Worm (Caenorhabditis elegans) whole organism, L2 larva: ENCODE data around the gene K04C2.5.

Experiments
- C34F6.9 ChIP-seq: fragments of 150-350 bp; optimal IDR thresholded peaks from 2 replicates; lab custom pipeline; 2014; ENCODE audit warnings: missing biosample characterization, missing genetic modification characterization
- F13H6.1 ChIP-seq: sonication (generic microtip); optimal IDR thresholded peaks from 2 replicates; lab custom pipeline; 2016; ENCODE audit warnings: missing genetic modification characterization, missing compliant biosample characterization
- R02D3.7 ChIP-seq: fragments of 150-350 bp; optimal IDR thresholded peaks from 2 replicates; lab custom pipeline; 2014; ENCODE audit warnings: missing biosample characterization, missing genetic modification characterization
- Y55F3AM.14 ChIP-seq: fragments of 200-800 bp; sonication (Bioruptor generic); optimal IDR thresholded peaks from 2 replicates; lab custom pipeline; 2018; ENCODE audit warnings: mild to moderate bottlenecking, missing genetic modification characterization, missing compliant biosample characterization
- ZK546.5 ChIP-seq: sonication (generic microtip); optimal IDR thresholded peaks from 2 replicates; lab custom pipeline; 2017; ENCODE audit warnings: missing biosample characterization, missing genetic modification characterization
- alr-1 ChIP-seq: fragments of 150-350 bp; optimal IDR thresholded peaks from 2 replicates; lab custom pipeline; 2014; ENCODE audit warnings: missing biosample characterization, missing genetic modification characterization
- aly-2 ChIP-seq: fragments of 150-350 bp; optimal IDR thresholded peaks from 2 replicates; lab custom pipeline; 2014; ENCODE audit warnings: missing biosample characterization, missing genetic modification characterization
- ama-1 ChIP-seq: fragments of 150-350 bp; optimal IDR thresholded peaks from 2 replicates; lab custom pipeline; 2018; ENCODE audit warnings: inconsistent platforms
- blmp-1 ChIP-seq: sonication (generic microtip); optimal IDR thresholded peaks from 2 replicates; lab custom pipeline; 2017; ENCODE audit warnings: missing genetic modification characterization, mild to moderate bottlenecking, missing compliant biosample characterization, antibody characterized with exemption, moderate library complexity; ENCODE audit not compliant: insufficient read depth
- ceh-82 ChIP-seq: fragments of 150-350 bp; optimal IDR thresholded peaks from 2 replicates; lab custom pipeline; 2014; ENCODE audit warnings: missing biosample characterization, missing genetic modification characterization
- crh-2 ChIP-seq: sonication (generic microtip); optimal IDR thresholded peaks from 2 replicates; lab custom pipeline; 2017; ENCODE audit warnings: missing biosample characterization, missing genetic modification characterization
- dmd-4 ChIP-seq: sonication (generic microtip); optimal IDR thresholded peaks from 2 replicates; lab custom pipeline; 2017; ENCODE audit warnings: missing biosample characterization, missing genetic modification characterization
- egl-27 ChIP-seq: sonication (generic microtip); optimal IDR thresholded peaks from 3 replicates; lab custom pipeline; 2017; ENCODE audit warnings: missing biosample characterization, missing genetic modification reagents, missing genetic modification characterization
- elt-3 ChIP-seq: sonication (generic microtip); optimal IDR thresholded peaks from 2 replicates; lab custom pipeline; 2017; ENCODE audit warnings: missing biosample characterization, missing genetic modification characterization
- fos-1 ChIP-seq: fragments of 150-350 bp; optimal IDR thresholded peaks from 2 replicates; lab custom pipeline; 2014; ENCODE audit warnings: missing biosample characterization, missing genetic modification characterization
- gmeb-1 ChIP-seq: fragments of 150-350 bp; optimal IDR thresholded peaks from 2 replicates; lab custom pipeline; 2014; ENCODE audit warnings: missing biosample characterization, missing genetic modification characterization
- lin-11 ChIP-seq: fragments of 150-350 bp; sonication (generic microtip); optimal IDR thresholded peaks from 2 replicates; lab custom pipeline; 2014; ENCODE audit warnings: missing biosample characterization, missing genetic modification characterization, inconsistent platforms, mixed read lengths
- lin-13 ChIP-seq: fragments of 150-350 bp; optimal IDR thresholded peaks from 2 replicates; lab custom pipeline; 2014; ENCODE audit warnings: missing biosample characterization, missing genetic modification reagents, missing genetic modification characterization
- lsy-2 ChIP-seq, 2 experiments: fragments of 150-350 bp in 1 of 2; sonication (generic microtip) in 1 of 2; optimal IDR thresholded peaks; 2 replicates each; lab custom pipeline; 2014 to 2017; ENCODE audit warnings: missing biosample characterization in 2 of 2, missing genetic modification characterization in 2 of 2
- mbf-1 ChIP-seq: sonication (generic microtip); optimal IDR thresholded peaks from 2 replicates; lab custom pipeline; 2017; ENCODE audit warnings: missing biosample characterization, missing genetic modification characterization
- nhr-11 ChIP-seq: fragments of 150-350 bp; optimal IDR thresholded peaks from 2 replicates; lab custom pipeline; 2014; ENCODE audit warnings: missing biosample characterization, missing genetic modification characterization
- nhr-12 ChIP-seq: fragments of 150-350 bp; optimal IDR thresholded peaks from 2 replicates; lab custom pipeline; 2014; ENCODE audit warnings: missing biosample characterization, missing genetic modification characterization
- nhr-129 ChIP-seq: fragments of 150-350 bp; optimal IDR thresholded peaks from 2 replicates; lab custom pipeline; 2014; ENCODE audit warnings: missing biosample characterization, missing genetic modification characterization
- nhr-21 ChIP-seq: fragments of 150-350 bp; optimal IDR thresholded peaks from 2 replicates; lab custom pipeline; 2014; ENCODE audit warnings: missing biosample characterization, missing genetic modification characterization
- nhr-23 ChIP-seq: fragments of 150-350 bp; optimal IDR thresholded peaks from 2 replicates; lab custom pipeline; 2014; ENCODE audit warnings: missing biosample characterization, missing genetic modification reagents, missing genetic modification characterization
- nhr-237 ChIP-seq: fragments of 150-350 bp; optimal IDR thresholded peaks from 2 replicates; lab custom pipeline; 2014; ENCODE audit warnings: missing biosample characterization, missing genetic modification characterization
- nhr-25 ChIP-seq: fragments of 150-350 bp; sonication (generic microtip); optimal IDR thresholded peaks from 3 replicates; lab custom pipeline; 2014; ENCODE audit warnings: missing biosample characterization, missing genetic modification characterization
- nhr-6 ChIP-seq: fragments of 150-350 bp; optimal IDR thresholded peaks from 2 replicates; lab custom pipeline; 2014; ENCODE audit warnings: missing biosample characterization, missing genetic modification characterization
- peb-1 ChIP-seq: fragments of 150-350 bp; optimal IDR thresholded peaks from 2 replicates; lab custom pipeline; 2014; ENCODE audit warnings: missing biosample characterization, missing genetic modification characterization
- sem-4 ChIP-seq: fragments of 150-350 bp; optimal IDR thresholded peaks from 2 replicates; lab custom pipeline; 2014; ENCODE audit warnings: missing biosample characterization, missing genetic modification reagents, missing genetic modification characterization
- sma-3 ChIP-seq: sonication (generic microtip); optimal IDR thresholded peaks from 2 replicates; lab custom pipeline; 2016; ENCODE audit warnings: missing genetic modification reagents, missing genetic modification characterization, missing compliant biosample characterization
- sma-9 ChIP-seq, 2 experiments: fragments of 150-350 bp in 1 of 2; sonication (generic microtip) in 1 of 2; optimal IDR thresholded peaks; 2 replicates each; lab custom pipeline; 2014 to 2016; ENCODE audit warnings: missing genetic modification characterization in 2 of 2, mild to moderate bottlenecking in 1 of 2, missing biosample characterization in 1 of 2, missing compliant biosample characterization in 1 of 2, missing genetic modification reagents in 1 of 2, moderate library complexity in 1 of 2
- snpc-4 ChIP-seq: fragments of 150-350 bp; optimal IDR thresholded peaks from 2 replicates; lab custom pipeline; 2014; ENCODE audit warnings: missing biosample characterization, missing genetic modification characterization
- unc-55 ChIP-seq: fragments of 150-350 bp; sonication (generic microtip); optimal IDR thresholded peaks from 3 replicates; lab custom pipeline; 2014; ENCODE audit warnings: missing biosample characterization, missing genetic modification reagents, missing genetic modification characterization
- unc-62 ChIP-seq: fragments of 150-350 bp; optimal IDR thresholded peaks from 2 replicates; lab custom pipeline; 2014; ENCODE audit warnings: missing biosample characterization, missing genetic modification reagents, missing genetic modification characterization
- zag-1 ChIP-seq: fragments of 150-350 bp; optimal IDR thresholded peaks from 2 replicates; lab custom pipeline; 2014; ENCODE audit warnings: missing biosample characterization, missing genetic modification characterization
- ztf-1 ChIP-seq: fragments of 200-800 bp; sonication (Bioruptor generic); conservative IDR thresholded peaks from 2 replicates; pipeline ENCODE4 v1.3.6; 2022; ENCODE audit warnings: missing genetic modification characterization, missing compliant biosample characterization
- ztf-11 ChIP-seq: sonication (generic microtip); optimal IDR thresholded peaks from 2 replicates; lab custom pipeline; 2017; ENCODE audit warnings: missing biosample characterization, missing genetic modification characterization
- ztf-4 ChIP-seq: fragments of 150-350 bp; optimal IDR thresholded peaks from 2 replicates; lab custom pipeline; 2014; ENCODE audit warnings: missing biosample characterization, missing genetic modification characterization

K04C2.5 gene

DNA sequence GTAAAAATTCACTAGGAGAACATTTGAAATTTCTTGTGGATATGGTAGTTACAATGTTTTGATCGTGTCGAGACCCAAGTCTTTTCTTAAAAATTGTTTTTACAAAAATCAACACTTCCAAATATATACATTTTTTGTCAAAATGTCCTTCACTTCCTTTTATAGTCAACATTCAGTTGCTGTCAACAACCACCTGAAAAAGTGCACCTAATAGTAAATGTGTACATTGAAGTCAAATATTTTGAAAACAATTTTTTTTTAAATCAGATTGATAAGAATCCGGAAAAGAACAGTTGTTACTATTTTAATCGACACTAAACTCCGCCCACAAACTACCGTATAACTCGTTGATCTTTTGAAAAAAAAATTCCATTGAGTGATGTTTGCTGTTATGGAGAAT, 4.2 kb upstream of the K04C2.5 start:
- no peak for TF ChIP-seq nhr-23 (tag; lab: Kevin White, UChicago)
- TF ChIP-seq Y55F3AM.14: no peak
- no peak for TF ChIP-seq ztf-1 (GFP tag; lab: Robert Waterston, UW)
- no peak for TF ChIP-seq peb-1 (tag; lab: Kevin White, UChicago)
- TF ChIP-seq snpc-4: no peak
- TF ChIP-seq unc-55 (GFP tag; lab: Kevin White, UChicago): no peak
- TF ChIP-seq blmp-1 (tag; lab: Kevin White, UChicago): no peak
- no peak for TF ChIP-seq R02D3.7 (tag; lab: Kevin White, UChicago)
- TF ChIP-seq ztf-11 (tag; lab: Kevin White, UChicago): no peak
- TF ChIP-seq unc-62 (GFP tag; lab: Kevin White, UChicago): no peak

ce11 chrIII:6895166-6895565, 3.7 kb upstream of the K04C2.5 start:
- TF ChIP-seq ama-1 (lab: Kevin White, UChicago) (peak; percentile 9), sma-9 (GFP tag; optimal IDR thresholded peaks at IDR 0.05; lab: Kevin White, UChicago) (peak; percentile 88), sma-9 (tag; optimal IDR thresholded peaks at IDR 0.05; lab: Kevin White, UChicago) (no peak), crh-2 (tag; lab: Kevin White, UChicago) (peak; percentile 76), C34F6.9 (tag; lab: Kevin White, UChicago) (peak; percentile 70), fos-1 (tag; lab: Kevin White, UChicago) (peak; percentile 83), alr-1 (tag; lab: Kevin White, UChicago) (no peak), nhr-6 (tag; lab: Kevin White, UChicago) (peak; percentile 67), egl-27 (tag; lab: Kevin White, UChicago) (peak; percentile 75), nhr-21 (tag; lab: Kevin White, UChicago) (peak; percentile 82), blmp-1 (tag; lab: Kevin White, UChicago) (peak; percentile 32), dmd-4 (tag; lab: Kevin White, UChicago) (no peak), sem-4 (peak; percentile 8), nhr-129 (tag; lab: Kevin White, UChicago) (peak; percentile 83), nhr-25 (peak; percentile 56), peb-1 (tag; lab: Kevin White, UChicago) (no peak), aly-2 (no peak), F13H6.1 (tag; lab: Kevin White, UChicago) (peak; percentile 82), ceh-82 (no peak), lin-13 (GFP tag; lab: Kevin White, UChicago) (peak; percentile 14), gmeb-1 (tag; lab: Kevin White, UChicago) (peak; percentile 62), lsy-2 (tag; optimal IDR thresholded peaks at IDR 0.05; lab: Kevin White, UChicago) (peak; percentile 17 to 82), sma-3 (GFP tag; lab: Kevin White, UChicago) (peak; percentile 68)

DNA sequence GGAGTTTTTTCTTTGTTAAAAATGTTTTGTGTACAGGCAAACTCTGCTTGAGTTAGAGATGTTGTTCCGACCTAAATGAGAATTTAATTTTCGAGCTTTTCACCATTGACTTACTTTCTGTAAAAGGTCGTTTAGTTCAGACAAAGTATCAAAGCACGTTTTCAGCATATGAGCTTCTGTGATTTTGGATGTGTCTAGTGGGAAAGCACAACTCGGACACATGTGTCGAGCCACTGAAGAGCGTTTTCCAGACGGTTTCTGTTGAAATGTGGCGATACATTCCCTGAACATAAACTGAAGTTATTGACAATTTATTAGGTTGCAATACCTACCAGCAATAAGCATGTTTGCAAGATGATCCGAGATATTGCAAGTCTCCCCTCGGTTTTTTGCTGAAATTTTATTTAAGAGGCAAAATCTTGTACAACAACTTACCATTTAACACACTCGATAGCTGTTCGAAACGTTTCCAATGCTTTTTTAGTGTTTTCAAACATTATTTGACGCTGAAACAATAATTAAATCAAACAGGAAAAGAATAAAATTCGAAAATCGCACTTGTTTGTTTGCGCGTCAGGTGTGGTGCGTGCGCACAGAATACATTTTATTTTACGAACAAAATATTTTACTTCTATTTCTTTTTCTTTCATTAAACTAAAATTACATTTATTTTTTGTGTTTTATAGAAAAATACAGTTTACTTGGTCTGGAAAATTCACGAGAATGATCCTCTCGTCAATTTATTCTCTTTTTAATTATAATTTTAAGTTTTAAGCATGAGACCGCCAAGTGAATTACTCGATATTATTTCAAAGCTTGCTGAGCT, 2.2 kb downstream of the K04C2.5 start, which contains the start of the genes brd-1 and K04C2.2:
TSS of gene brd-1 (minus strand) at position 506 of the 826 bp plus-strand sequence.
TSS of gene K04C2.2 (plus strand) at position 776 of the 826 bp plus-strand sequence.
- no peak for TF ChIP-seq R02D3.7 (tag; lab: Kevin White, UChicago)
- no peak for TF ChIP-seq C34F6.9 (tag; lab: Kevin White, UChicago)
- no peak for TF ChIP-seq nhr-6 (tag; lab: Kevin White, UChicago)
- peak; percentile 55 for TF ChIP-seq gmeb-1 (tag; lab: Kevin White, UChicago)
- peak; percentile 30 for TF ChIP-seq unc-55 (GFP tag; lab: Kevin White, UChicago)
- peak in 1 of 2 experiments; percentile 56 for TF ChIP-seq lsy-2 (tag; optimal IDR thresholded peaks at IDR 0.05; lab: Kevin White, UChicago)
- no peak for TF ChIP-seq ceh-82

DNA sequence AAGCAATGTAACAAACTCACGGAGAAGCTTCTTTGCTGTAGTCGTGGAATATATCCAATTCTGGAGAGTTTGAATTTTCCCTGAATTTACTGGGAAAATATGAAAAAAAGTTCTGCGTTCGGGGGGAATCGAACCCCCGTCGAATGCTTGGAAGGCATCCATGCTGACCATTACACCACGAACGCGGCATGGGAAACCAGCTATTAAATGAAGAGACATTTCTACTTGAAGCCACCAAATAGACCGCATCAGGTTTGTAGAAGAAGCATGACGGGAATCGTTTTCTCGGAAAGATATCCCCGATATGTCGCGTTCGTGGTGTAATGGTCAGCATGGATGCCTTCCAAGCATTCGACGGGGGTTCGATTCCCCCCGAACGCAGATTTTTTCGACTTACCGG, 3.0 kb downstream of the K04C2.5 start:
- no peak for TF ChIP-seq fos-1 (tag; lab: Kevin White, UChicago)
- TF ChIP-seq C34F6.9 (tag; lab: Kevin White, UChicago): peak; percentile 4
- TF ChIP-seq snpc-4: no peak
- TF ChIP-seq nhr-11 (tag; lab: Kevin White, UChicago): no peak
- TF ChIP-seq sma-9 (GFP tag; optimal IDR thresholded peaks at IDR 0.05; lab: Kevin White, UChicago): peak; percentile 32
- no peak for TF ChIP-seq sma-9 (tag; optimal IDR thresholded peaks at IDR 0.05; lab: Kevin White, UChicago)
- TF ChIP-seq mbf-1 (tag; lab: Kevin White, UChicago): no peak
- TF ChIP-seq ceh-82: no peak
- TF ChIP-seq lin-13 (GFP tag; lab: Kevin White, UChicago): peak; percentile 26
- no peak for TF ChIP-seq nhr-25
- TF ChIP-seq lin-11: no peak
- no peak for TF ChIP-seq alr-1 (tag; lab: Kevin White, UChicago)
- no peak for TF ChIP-seq nhr-237 (tag; lab: Kevin White, UChicago)
- no peak for TF ChIP-seq nhr-12
- TF ChIP-seq nhr-129 (tag; lab: Kevin White, UChicago): no peak
- peak; percentile 40 for TF ChIP-seq crh-2 (tag; lab: Kevin White, UChicago)
- no peak for TF ChIP-seq ZK546.5 (tag; lab: Kevin White, UChicago)
- TF ChIP-seq F13H6.1 (tag; lab: Kevin White, UChicago): no peak
- no peak for TF ChIP-seq nhr-23 (tag; lab: Kevin White, UChicago)
- no peak for TF ChIP-seq ztf-1 (GFP tag; lab: Robert Waterston, UW)
- TF ChIP-seq sma-3 (GFP tag; lab: Kevin White, UChicago): peak; percentile 25
- no peak for TF ChIP-seq blmp-1 (tag; lab: Kevin White, UChicago)
- peak; percentile 21 for TF ChIP-seq unc-55 (GFP tag; lab: Kevin White, UChicago)
- TF ChIP-seq dmd-4 (tag; lab: Kevin White, UChicago): no peak
- TF ChIP-seq ztf-4 (tag; lab: Kevin White, UChicago): no peak
- TF ChIP-seq lsy-2 (tag; optimal IDR thresholded peaks at IDR 0.05; lab: Kevin White, UChicago): peak in 1 of 2 experiments; percentile 46
- peak; percentile 49 for TF ChIP-seq nhr-21 (tag; lab: Kevin White, UChicago)
- no peak for TF ChIP-seq elt-3 (tag; lab: Kevin White, UChicago)
- TF ChIP-seq zag-1 (tag; lab: Kevin White, UChicago): no peak
- no peak for TF ChIP-seq sem-4
